Worm (Caenorhabditis elegans): ENCODE data around the gene pkn-1.

ce11 chrX:10355650-10356049 is 41.4 kb upstream of the pkn-1 start, which contains the start of gene R07E3.7:
- TF ChIP-seq ztf-11 (tag; optimal IDR thresholded peaks at IDR 0.05) (no peak), nhr-11 (tag; optimal IDR thresholded peaks at IDR 0.05) (no peak), lin-15B (tag; optimal IDR thresholded peaks at IDR 0.05) (no peak), unc-39 (tag; optimal IDR thresholded peaks at IDR 0.05) (no peak), fkh-10 (GFP tag; optimal IDR thresholded peaks at IDR 0.05) (no peak)

Measured in whole organism, L4 larva.